Fruit fly (Drosophila melanogaster) whole organism, embryonic: ENCODE measurements around the gene trr.
A peak's percentile ranks its signal among the peaks of the same experiment; 100 is the strongest.

ENCODE experiments used
- Abd-B ChIP-seq: fragments of 200-800 bp; sonication (Bioruptor generic); optimal IDR thresholded peaks from 2 replicates; lab custom pipeline; 2018; ENCODE audit warnings: missing biosample characterization, mild to moderate bottlenecking, missing genetic modification characterization, moderate library complexity
- Adf1 ChIP-seq: fragments of 200-800 bp; sonication (Bioruptor generic); IDR thresholded peaks from 2 replicates; pipeline ENCODE4 v1.3.6; 2022; ENCODE audit warnings: missing biosample characterization, missing genetic modification characterization
- Asciz ChIP-seq: fragments of 200-800 bp; sonication (Bioruptor generic); optimal IDR thresholded peaks from 2 replicates; lab custom pipeline; 2017; ENCODE audit warnings: missing biosample characterization, mild to moderate bottlenecking, missing genetic modification characterization, missing genetic modification reagents
- Bgb ChIP-seq: fragments of 200-800 bp; sonication (Bioruptor generic); IDR thresholded peaks from 2 replicates; pipeline ENCODE4 v1.3.6; 2022; ENCODE audit warnings: missing biosample characterization, missing genetic modification characterization; ENCODE audit not compliant: partially characterized antibody
- C15 ChIP-seq: fragments of 200-800 bp; sonication (Bioruptor generic); IDR thresholded peaks from 3 replicates; pipeline ENCODE4 v1.3.6; 2022; ENCODE audit warnings: missing biosample characterization, missing genetic modification characterization
- CG10431 ChIP-seq: fragments of 200-800 bp; sonication (Bioruptor generic); optimal IDR thresholded peaks from 3 replicates; lab custom pipeline; 2018; ENCODE audit warnings: missing biosample characterization, mild to moderate bottlenecking, missing genetic modification characterization
- CG10654 ChIP-seq: fragments of 200-800 bp; sonication (Bioruptor generic); optimal IDR thresholded peaks from 2 replicates; lab custom pipeline; 2016; ENCODE audit warnings: missing biosample characterization, missing genetic modification characterization
- CG11560 ChIP-seq: fragments of 200-800 bp; sonication (Bioruptor generic); IDR thresholded peaks from 3 replicates; pipeline ENCODE4 v1.3.6; 2022; ENCODE audit warnings: missing biosample characterization, missing genetic modification characterization
- CG12236 ChIP-seq: fragments of 200-800 bp; sonication (Bioruptor generic); optimal IDR thresholded peaks from 2 replicates; lab custom pipeline; 2016; ENCODE audit warnings: missing biosample characterization, missing genetic modification characterization
- CG13123 ChIP-seq: fragments of 200-800 bp; sonication (Bioruptor generic); optimal IDR thresholded peaks from 2 replicates; lab custom pipeline; 2016; ENCODE audit warnings: missing biosample characterization, missing genetic modification characterization
- CG13296 ChIP-seq: fragments of 200-800 bp; sonication (Bioruptor generic); optimal IDR thresholded peaks from 3 replicates; lab custom pipeline; 2018; ENCODE audit warnings: missing biosample characterization, mild to moderate bottlenecking, missing genetic modification characterization
- CG13624 ChIP-seq: fragments of 200-800 bp; sonication (Bioruptor generic); optimal IDR thresholded peaks from 2 replicates; lab custom pipeline; 2016; ENCODE audit warnings: missing biosample characterization, missing genetic modification characterization
- CG15514 ChIP-seq: fragments of 200-800 bp; sonication (Bioruptor generic); optimal IDR thresholded peaks from 3 replicates; lab custom pipeline; 2017; ENCODE audit warnings: missing biosample characterization, missing genetic modification characterization, mild to moderate bottlenecking, moderate library complexity, missing genetic modification reagents
- CG18262 ChIP-seq: fragments of 200-800 bp; optimal IDR thresholded peaks from 3 replicates; lab custom pipeline; 2019; ENCODE audit warnings: missing biosample characterization, mild to moderate bottlenecking, missing genetic modification characterization, moderate library complexity
- CG30403 ChIP-seq: fragments of 200-800 bp; sonication (Bioruptor generic); optimal IDR thresholded peaks from 3 replicates; lab custom pipeline; 2016; ENCODE audit warnings: missing biosample characterization, missing genetic modification characterization
- CG3065 ChIP-seq: fragments of 200-800 bp; sonication (Bioruptor generic); optimal IDR thresholded peaks from 2 replicates; lab custom pipeline; 2016; ENCODE audit warnings: missing biosample characterization, missing genetic modification characterization
- CG34422 ChIP-seq: fragments of 200-800 bp; sonication (Bioruptor generic); IDR thresholded peaks from 3 replicates; pipeline ENCODE4 v1.3.6; 2022; ENCODE audit warnings: missing biosample characterization, missing genetic modification characterization
- CG8924 ChIP-seq: fragments of 200-800 bp; optimal IDR thresholded peaks from 3 replicates; lab custom pipeline; 2019; ENCODE audit warnings: missing biosample characterization, mild to moderate bottlenecking, missing genetic modification characterization, moderate library complexity
- CG9932 ChIP-seq: fragments of 200-800 bp; sonication (Bioruptor generic); IDR thresholded peaks from 2 replicates; pipeline ENCODE4 v1.3.6; 2022; ENCODE audit warnings: missing biosample characterization, missing genetic modification characterization
- CkIIα-i1 ChIP-seq: fragments of 200-800 bp; sonication (Bioruptor generic); IDR thresholded peaks from 2 replicates; pipeline ENCODE4 v1.3.6; 2022; ENCODE audit warnings: missing biosample characterization, missing genetic modification characterization
- D ChIP-seq, 2 experiments: fragments of 200-800 bp in 1 of 2; fragments of >200 bp in 1 of 2; sonication (Bioruptor generic) in 1 of 2; optimal IDR thresholded peaks; 2 replicates in 1 of 2; 3 replicates in 1 of 2; lab custom pipeline; 2017; ENCODE audit warnings: mild to moderate bottlenecking in 1 of 2, missing biosample characterization in 1 of 2, missing genetic modification characterization in 1 of 2, missing genetic modification reagents in 1 of 2
- Dad ChIP-seq: fragments of 200-800 bp; sonication (Bioruptor generic); optimal IDR thresholded peaks from 3 replicates; lab custom pipeline; 2016; ENCODE audit warnings: missing biosample characterization, missing genetic modification characterization
- Dbx ChIP-seq: fragments of 200-800 bp; sonication (Bioruptor generic); IDR thresholded peaks from 3 replicates; pipeline ENCODE4 v1.3.6; 2022; ENCODE audit warnings: missing biosample characterization, missing genetic modification characterization
- E2f1 ChIP-seq: fragments of 200-800 bp; sonication (Bioruptor generic); IDR thresholded peaks from 2 replicates; pipeline ENCODE4 v1.3.6; 2022; ENCODE audit warnings: missing biosample characterization, missing genetic modification characterization
- Gug ChIP-seq: fragments of 200-800 bp; sonication (Bioruptor generic); IDR thresholded peaks from 4 replicates; pipeline ENCODE4 v1.3.6; 2022; ENCODE audit warnings: missing biosample characterization, missing genetic modification characterization
- Hr78 ChIP-seq, 2 experiments: fragments of 200-800 bp in 1 of 2; fragments of >200 bp in 1 of 2; sonication (Bioruptor generic) in 1 of 2; optimal IDR thresholded peaks; 2 replicates each; lab custom pipeline; 2017 to 2019; ENCODE audit warnings: missing biosample characterization in 2 of 2, missing genetic modification characterization in 2 of 2, mild to moderate bottlenecking in 1 of 2, moderate library complexity in 1 of 2
- Kr ChIP-seq: fragments of 200-800 bp; sonication (Bioruptor generic); optimal IDR thresholded peaks from 2 replicates; lab custom pipeline; 2017; ENCODE audit warnings: missing biosample characterization, mild to moderate bottlenecking, missing genetic modification characterization
- Lhr ChIP-seq: fragments of 200-800 bp; sonication (Bioruptor generic); optimal IDR thresholded peaks from 3 replicates; lab custom pipeline; 2017; ENCODE audit warnings: mild to moderate bottlenecking, missing biosample characterization, missing genetic modification reagents, missing genetic modification characterization
- Lpt ChIP-seq: fragments of >200 bp; optimal IDR thresholded peaks from 2 replicates; lab custom pipeline; 2018; ENCODE audit warnings: missing biosample characterization, missing genetic modification characterization
- Neu2 ChIP-seq: fragments of 200-800 bp; sonication (Bioruptor generic); optimal IDR thresholded peaks from 3 replicates; lab custom pipeline; 2016; ENCODE audit warnings: missing biosample characterization, missing genetic modification characterization, borderline replicate concordance
- Nf-YC ChIP-seq: fragments of 200-800 bp; optimal IDR thresholded peaks from 3 replicates; lab custom pipeline; 2019; ENCODE audit warnings: missing biosample characterization, mild to moderate bottlenecking, missing genetic modification characterization, moderate library complexity
- Oaz ChIP-seq: fragments of 200-800 bp; sonication (Bioruptor generic); IDR thresholded peaks from 2 replicates; pipeline ENCODE4 v1.3.6; 2022; ENCODE audit warnings: missing biosample characterization, missing genetic modification characterization
- Pdp1 ChIP-seq, 2 experiments: fragments of 200-800 bp; sonication (Bioruptor generic); optimal IDR thresholded peaks; 3 replicates each; lab custom pipeline; 2016; ENCODE audit warnings: missing biosample characterization in 2 of 2, missing genetic modification characterization in 2 of 2, mild to moderate bottlenecking in 1 of 2, moderate library complexity in 1 of 2
- Spps ChIP-seq: fragments of 200-800 bp; sonication (Bioruptor generic); optimal IDR thresholded peaks from 2 replicates; lab custom pipeline; 2018; ENCODE audit warnings: missing biosample characterization, mild to moderate bottlenecking, missing genetic modification characterization
- TFAM ChIP-seq: fragments of 200-800 bp; sonication (Bioruptor generic); optimal IDR thresholded peaks from 2 replicates; lab custom pipeline; 2017; ENCODE audit warnings: missing biosample characterization, missing genetic modification characterization, inconsistent platforms
- amos ChIP-seq: fragments of 200-800 bp; sonication (Bioruptor generic); IDR thresholded peaks from 2 replicates; pipeline ENCODE4 v1.3.6; 2022; ENCODE audit warnings: missing biosample characterization, missing genetic modification characterization; ENCODE audit not compliant: partially characterized antibody
- ems ChIP-seq: fragments of 200-800 bp; sonication (Bioruptor generic); optimal IDR thresholded peaks from 3 replicates; lab custom pipeline; 2016; ENCODE audit warnings: missing biosample characterization, missing genetic modification characterization
- exex ChIP-seq: fragments of 200-800 bp; sonication (Bioruptor generic); optimal IDR thresholded peaks from 4 replicates; lab custom pipeline; 2018; ENCODE audit warnings: missing biosample characterization, mild to moderate bottlenecking, missing genetic modification characterization, moderate library complexity
- kah ChIP-seq: fragments of 200-800 bp; sonication (Bioruptor generic); optimal IDR thresholded peaks from 2 replicates; lab custom pipeline; 2018; ENCODE audit warnings: missing biosample characterization, mild to moderate bottlenecking, missing genetic modification characterization
- maf-S ChIP-seq: fragments of 200-800 bp; sonication (Bioruptor generic); optimal IDR thresholded peaks from 2 replicates; lab custom pipeline; 2016; ENCODE audit warnings: missing biosample characterization, missing genetic modification characterization
- mam ChIP-seq: fragments of 200-800 bp; sonication (Bioruptor generic); optimal IDR thresholded peaks from 3 replicates; lab custom pipeline; 2016; ENCODE audit warnings: missing biosample characterization, missing genetic modification characterization
- odd ChIP-seq: fragments of 200-800 bp; sonication (Bioruptor generic); optimal IDR thresholded peaks from 2 replicates; lab custom pipeline; 2017; ENCODE audit warnings: missing biosample characterization, mild to moderate bottlenecking, missing genetic modification characterization
- pum ChIP-seq: fragments of 200-800 bp; sonication (Bioruptor generic); optimal IDR thresholded peaks from 2 replicates; lab custom pipeline; 2016; ENCODE audit warnings: missing biosample characterization, missing genetic modification characterization
- row ChIP-seq: fragments of 200-800 bp; sonication (Bioruptor generic); IDR thresholded peaks from 3 replicates; pipeline ENCODE4 v1.3.6; 2022; ENCODE audit warnings: missing biosample characterization, missing genetic modification characterization
- scrt ChIP-seq: fragments of 200-800 bp; sonication (Bioruptor generic); optimal IDR thresholded peaks from 2 replicates; lab custom pipeline; 2018; ENCODE audit warnings: missing biosample characterization, mild to moderate bottlenecking, missing genetic modification characterization, moderate library complexity
- shn ChIP-seq: fragments of 200-800 bp; sonication (Bioruptor generic); optimal IDR thresholded peaks from 3 replicates; lab custom pipeline; 2016; ENCODE audit warnings: missing biosample characterization, missing genetic modification characterization
- tgo ChIP-seq: fragments of 200-800 bp; sonication (Bioruptor generic); IDR thresholded peaks from 3 replicates; pipeline ENCODE4 v1.3.6; 2022; ENCODE audit warnings: missing biosample characterization, missing genetic modification characterization
- toy ChIP-seq: fragments of 200-800 bp; sonication (Bioruptor generic); IDR thresholded peaks from 2 replicates; pipeline ENCODE4 v1.3.6; 2022; ENCODE audit warnings: missing biosample characterization, missing genetic modification characterization
- vnd ChIP-seq: fragments of 200-800 bp; sonication (Bioruptor generic); IDR thresholded peaks from 3 replicates; pipeline ENCODE4 v1.3.6; 2022; ENCODE audit warnings: missing biosample characterization, missing genetic modification characterization; ENCODE audit not compliant: partially characterized antibody
- yki ChIP-seq: fragments of >200 bp; optimal IDR thresholded peaks from 3 replicates; lab custom pipeline; 2018
- zen ChIP-seq: fragments of 200-800 bp; sonication (Bioruptor generic); optimal IDR thresholded peaks from 3 replicates; lab custom pipeline; 2018; ENCODE audit warnings: missing biosample characterization, mild to moderate bottlenecking, missing genetic modification characterization, moderate library complexity

trr gene

dm6 chrX:1858867-1859266 lies 30.9 kb downstream of the trr start, which contains the start of gene Lamtor5 (continued):
- TF ChIP-seq Pdp1 (GFP tag; optimal IDR thresholded peaks at IDR 0.05; lab: Kevin White, UChicago) (peak; percentile 41 to 49), kah (GFP tag; lab: Kevin White, UChicago) (no peak), Dbx (GFP tag; lab: Robert Waterston, UW) (0 out of 3 replicates have a peak, but pooled peaks have one; percentile 34), Dad (GFP tag; lab: Kevin White, UChicago) (peak; percentile 14), vnd (GFP tag; lab: Robert Waterston, UW) (no peak), Gug (GFP tag; lab: Robert Waterston, UW) (no peak; the same call in 3 of the 4 replicates), Spps (tag; lab: Kevin White, UChicago) (no peak), CG12236 (GFP tag; lab: Kevin White, UChicago) (no peak), odd (GFP tag; lab: Kevin White, UChicago) (no peak), row (peak; percentile 84), exex (tag; lab: Kevin White, UChicago) (no peak), CG9932 (GFP tag; lab: Robert Waterston, UW) (peak; percentile 76), Abd-B (GFP tag; lab: Kevin White, UChicago) (no peak), CG8924 (peak; percentile 23), Oaz (no peak), zen (tag; lab: Kevin White, UChicago) (no peak), CG30403 (peak; percentile 37), CG10654 (GFP tag; lab: Kevin White, UChicago) (no peak), D (optimal IDR thresholded peaks at IDR 0.05; lab: Kevin White, UChicago) (no peak), D (GFP tag; optimal IDR thresholded peaks at IDR 0.05; lab: Kevin White, UChicago) (no peak), mam (GFP tag; lab: Kevin White, UChicago) (peak; percentile 43), Nf-YC (tag; lab: Kevin White, UChicago) (peak; percentile 29), CG3065 (GFP tag; lab: Kevin White, UChicago) (no peak), pum (peak; percentile 31), CG13624 (GFP tag; lab: Kevin White, UChicago) (peak; percentile 21), Adf1 (GFP tag; lab: Robert Waterston, UW) (no peak), Hr78 (GFP tag; optimal IDR thresholded peaks at IDR 0.05; lab: Kevin White, UChicago) (no peak), CG13296 (peak; percentile 41), ems (GFP tag; lab: Kevin White, UChicago) (peak; percentile 46), Lhr (GFP tag; lab: Kevin White, UChicago) (no peak), CG18262 (peak; percentile 32), scrt (GFP tag; lab: Kevin White, UChicago) (no peak), maf-S (GFP tag; lab: Kevin White, UChicago) (no peak), Kr (GFP tag; lab: Kevin White, UChicago) (no peak), Neu2 (no peak), toy (no peak), CG10431 (GFP tag; lab: Kevin White, UChicago) (no peak), TFAM (GFP tag; lab: Kevin White, UChicago) (no peak), amos (GFP tag; lab: Robert Waterston, UW) (peak; percentile 47; the same call in 1 of the 2 replicates), C15 (no peak), CG34422 (peak; percentile 59; the same call in 1 of the 3 replicates), shn (GFP tag; lab: Kevin White, UChicago) (no peak), CG11560 (tag; lab: Robert Waterston, UW) (no peak), CG15514 (peak; percentile 61), E2f1 (no peak), yki (lab: Kevin White, UChicago) (no peak), CG13123 (GFP tag; lab: Kevin White, UChicago) (no peak), Asciz (GFP tag; lab: Kevin White, UChicago) (no peak), Lpt (GFP tag; lab: Kevin White, UChicago) (no peak), CkIIα-i1 (no peak), Bgb (GFP tag; lab: Robert Waterston, UW) (peak; percentile 20; the same call in 1 of the 2 replicates), tgo (GFP tag; lab: Robert Waterston, UW) (peak; percentile 33; the same call in 1 of the 3 replicates)
